Worm (Caenorhabditis elegans) whole organism, L1 larva: ENCODE measurements around the gene sra-14.
A peak's percentile ranks its signal among the peaks of the same experiment; 100 is the strongest.

Source experiments
- alr-1 ChIP-seq: fragments of 200-800 bp; sonication (Bioruptor generic); optimal IDR thresholded peaks from 2 replicates; lab custom pipeline; 2018; ENCODE audit warnings: borderline replicate concordance, mild to moderate bottlenecking, missing genetic modification characterization, missing compliant biosample characterization
- ama-1 ChIP-seq: fragments of 150-350 bp; optimal IDR thresholded peaks from 2 replicates; lab custom pipeline; 2014
- blmp-1 ChIP-seq: fragments of 150-350 bp; optimal IDR thresholded peaks from 2 replicates; lab custom pipeline; 2014; ENCODE audit warnings: missing biosample characterization, missing genetic modification characterization
- ceh-63 ChIP-seq: fragments of 200-800 bp; sonication (Bioruptor generic); optimal IDR thresholded peaks from 2 replicates; lab custom pipeline; 2018; ENCODE audit warnings: mild to moderate bottlenecking, missing genetic modification characterization, missing compliant biosample characterization
- ceh-82 ChIP-seq, 3 experiments: fragments of 150-350 bp in 1 of 3; sonication (generic microtip) in 2 of 3; optimal IDR thresholded peaks; 2 replicates each; lab custom pipeline; 2014 to 2017; ENCODE audit warnings: missing biosample characterization in 3 of 3, missing genetic modification characterization in 3 of 3
- ceh-90 ChIP-seq: sonication (generic microtip); optimal IDR thresholded peaks from 2 replicates; lab custom pipeline; 2016; ENCODE audit warnings: missing genetic modification characterization, missing compliant biosample characterization
- dpl-1 ChIP-seq, 3 experiments: fragments of 150-350 bp in 2 of 3; sonication (generic microtip) in 1 of 3; optimal IDR thresholded peaks; 2 replicates each; lab custom pipeline; 2014 to 2017; ENCODE audit warnings: missing biosample characterization in 3 of 3, missing genetic modification characterization in 3 of 3, missing genetic modification reagents in 3 of 3
- dsc-1 ChIP-seq: sonication (generic microtip); optimal IDR thresholded peaks from 2 replicates; lab custom pipeline; 2016; ENCODE audit warnings: mild to moderate bottlenecking, missing genetic modification characterization, missing compliant biosample characterization
- efl-1 ChIP-seq, 4 experiments: fragments of 150-350 bp; optimal IDR thresholded peaks in 3 of 4; peaks in 1 of 4; 1 replicate in 1 of 4; 2 replicates in 3 of 4; lab custom pipeline; 2014; ENCODE audit warnings: missing biosample characterization in 2 of 4, missing genetic modification characterization in 2 of 4, missing genetic modification reagents in 2 of 4
- efl-3 ChIP-seq: fragments of 200-800 bp; sonication (Bioruptor generic); optimal IDR thresholded peaks from 2 replicates; lab custom pipeline; 2018; ENCODE audit warnings: mild to moderate bottlenecking, missing genetic modification characterization, missing compliant biosample characterization
- egl-27 ChIP-seq, 2 experiments: fragments of 150-350 bp in 1 of 2; sonication (generic microtip); optimal IDR thresholded peaks; 3 replicates each; lab custom pipeline; 2017 to 2018; ENCODE audit warnings: missing biosample characterization in 2 of 2, missing genetic modification characterization in 2 of 2, missing genetic modification reagents in 2 of 2
- elt-2 ChIP-seq: sonication (generic microtip); optimal IDR thresholded peaks from 2 replicates; lab custom pipeline; 2016; ENCODE audit warnings: missing genetic modification characterization, mild to moderate bottlenecking, inconsistent platforms, missing compliant biosample characterization, missing genetic modification reagents
- elt-3 ChIP-seq, 6 experiments: fragments of 150-350 bp in 1 of 6; sonication (generic microtip); optimal IDR thresholded peaks; 2 replicates each; lab custom pipeline; 2017 to 2018; ENCODE audit warnings: missing biosample characterization in 6 of 6, missing genetic modification characterization in 6 of 6, inconsistent platforms in 1 of 6
- ets-5 ChIP-seq: fragments of 200-800 bp; sonication (Bioruptor generic); IDR thresholded peaks from 2 replicates; pipeline ENCODE4 v1.3.6; 2022; ENCODE audit warnings: missing genetic modification characterization, missing compliant biosample characterization
- fkh-4 ChIP-seq: sonication (generic microtip); optimal IDR thresholded peaks from 2 replicates; lab custom pipeline; 2016; ENCODE audit warnings: missing compliant biosample characterization, missing genetic modification characterization, borderline replicate concordance
- grh-1 ChIP-seq: fragments of 200-800 bp; sonication (Bioruptor generic); IDR thresholded peaks from 2 replicates; pipeline ENCODE4 v1.3.6; 2022; ENCODE audit warnings: missing genetic modification reagents, missing genetic modification characterization, missing compliant biosample characterization
- hlh-17 ChIP-seq: fragments of 200-800 bp; sonication (Bioruptor generic); optimal IDR thresholded peaks from 2 replicates; lab custom pipeline; 2018; ENCODE audit warnings: missing genetic modification characterization, mild to moderate bottlenecking, missing compliant biosample characterization, moderate library complexity, borderline replicate concordance
- irx-1 ChIP-seq: sonication (generic microtip); optimal IDR thresholded peaks from 2 replicates; lab custom pipeline; 2016; ENCODE audit warnings: missing genetic modification characterization, missing compliant biosample characterization
- isw-1 ChIP-seq: fragments of 200-800 bp; sonication (Bioruptor generic); IDR thresholded peaks from 2 replicates; pipeline ENCODE4 v1.3.6; 2022; ENCODE audit warnings: missing genetic modification characterization, missing compliant biosample characterization
- jun-1 ChIP-seq: fragments of 150-350 bp; optimal IDR thresholded peaks from 2 replicates; lab custom pipeline; 2014; ENCODE audit warnings: missing biosample characterization, missing genetic modification reagents, missing genetic modification characterization
- lin-13 ChIP-seq: fragments of 150-350 bp; optimal IDR thresholded peaks from 2 replicates; lab custom pipeline; 2014; ENCODE audit warnings: missing biosample characterization, missing genetic modification reagents, missing genetic modification characterization
- lin-35 ChIP-seq, 2 experiments: fragments of 150-350 bp; optimal IDR thresholded peaks; 2 replicates each; lab custom pipeline; 2014; ENCODE audit warnings: missing biosample characterization in 2 of 2, missing genetic modification characterization in 2 of 2, missing genetic modification reagents in 2 of 2
- lin-39 ChIP-seq: fragments of 150-350 bp; optimal IDR thresholded peaks from 2 replicates; lab custom pipeline; 2014; ENCODE audit warnings: missing biosample characterization, missing genetic modification reagents, missing genetic modification characterization
- lsy-2 ChIP-seq, 2 experiments: fragments of 150-350 bp; optimal IDR thresholded peaks; 2 replicates each; lab custom pipeline; 2014; ENCODE audit warnings: missing biosample characterization in 2 of 2, missing genetic modification characterization in 2 of 2
- mef-2 ChIP-seq: fragments of 150-350 bp; optimal IDR thresholded peaks from 2 replicates; lab custom pipeline; 2014; ENCODE audit warnings: missing biosample characterization, missing genetic modification characterization
- mep-1 ChIP-seq: fragments of 150-350 bp; optimal IDR thresholded peaks from 2 replicates; lab custom pipeline; 2014; ENCODE audit warnings: missing biosample characterization, missing genetic modification characterization
- nhr-11 ChIP-seq: fragments of 150-350 bp; optimal IDR thresholded peaks from 2 replicates; lab custom pipeline; 2014; ENCODE audit warnings: missing biosample characterization, missing genetic modification characterization
- nhr-19 ChIP-seq: fragments of 200-800 bp; sonication (Bioruptor generic); conservative IDR thresholded peaks from 2 replicates; pipeline ENCODE4 v1.3.6; 2022; ENCODE audit warnings: missing genetic modification characterization, missing compliant biosample characterization
- nhr-237 ChIP-seq: fragments of 150-350 bp; optimal IDR thresholded peaks from 2 replicates; lab custom pipeline; 2014; ENCODE audit warnings: missing biosample characterization, missing genetic modification characterization
- nhr-28 ChIP-seq: fragments of 150-350 bp; optimal IDR thresholded peaks from 2 replicates; lab custom pipeline; 2014; ENCODE audit warnings: missing biosample characterization, missing genetic modification characterization
- nhr-71 ChIP-seq: sonication (generic microtip); optimal IDR thresholded peaks from 2 replicates; lab custom pipeline; 2016; ENCODE audit warnings: mild to moderate bottlenecking, missing genetic modification characterization, moderate library complexity, missing compliant biosample characterization
- nhr-76 ChIP-seq: sonication (generic microtip); optimal IDR thresholded peaks from 2 replicates; lab custom pipeline; 2017; ENCODE audit warnings: missing biosample characterization, missing genetic modification characterization
- nhr-85 ChIP-seq: sonication (generic microtip); peaks from one replicate; lab custom pipeline; 2016; ENCODE audit warnings: missing genetic modification characterization, inconsistent platforms, missing compliant biosample characterization
- pqm-1 ChIP-seq: sonication (generic microtip); optimal IDR thresholded peaks from 3 replicates; lab custom pipeline; 2017; ENCODE audit warnings: missing biosample characterization, missing genetic modification characterization
- skn-1 ChIP-seq: fragments of 150-350 bp; optimal IDR thresholded peaks from 2 replicates; lab custom pipeline; 2014; ENCODE audit warnings: missing biosample characterization, missing genetic modification characterization
- snpc-4 ChIP-seq: fragments of 150-350 bp; optimal IDR thresholded peaks from 2 replicates; lab custom pipeline; 2014; ENCODE audit warnings: missing biosample characterization, missing genetic modification characterization
- snu-23 ChIP-seq: sonication (generic microtip); optimal IDR thresholded peaks from 2 replicates; lab custom pipeline; 2016; ENCODE audit warnings: missing genetic modification characterization, missing compliant biosample characterization
- sox-4 ChIP-seq: sonication (generic microtip); optimal IDR thresholded peaks from 2 replicates; lab custom pipeline; 2016; ENCODE audit warnings: missing genetic modification characterization, missing compliant biosample characterization
- sptf-1 ChIP-seq: fragments of 150-350 bp; optimal IDR thresholded peaks from 2 replicates; lab custom pipeline; 2014; ENCODE audit warnings: missing biosample characterization, missing genetic modification characterization
- swsn-7 ChIP-seq: sonication (generic microtip); optimal IDR thresholded peaks from 2 replicates; lab custom pipeline; 2016; ENCODE audit warnings: missing genetic modification characterization, missing compliant biosample characterization
- tbx-2 ChIP-seq: sonication (generic microtip); optimal IDR thresholded peaks from 2 replicates; lab custom pipeline; 2016; ENCODE audit warnings: missing genetic modification characterization, missing compliant biosample characterization
- tlp-1 ChIP-seq: fragments of 150-350 bp; optimal IDR thresholded peaks from 2 replicates; lab custom pipeline; 2014; ENCODE audit warnings: missing biosample characterization, missing genetic modification characterization
- unc-130 ChIP-seq: fragments of 150-350 bp; optimal IDR thresholded peaks from 2 replicates; lab custom pipeline; 2017; ENCODE audit warnings: missing biosample characterization, missing genetic modification characterization, inconsistent platforms
- unc-30 ChIP-seq: sonication (generic microtip); optimal IDR thresholded peaks from 2 replicates; lab custom pipeline; 2017; ENCODE audit warnings: missing biosample characterization, missing genetic modification characterization
- unc-98 ChIP-seq: fragments of 200-800 bp; sonication (Bioruptor generic); IDR thresholded peaks from 2 replicates; pipeline ENCODE4 v1.3.6; 2022; ENCODE audit warnings: missing genetic modification characterization, missing compliant biosample characterization
- zip-4 ChIP-seq: fragments of 200-800 bp; sonication (Bioruptor generic); optimal IDR thresholded peaks from 2 replicates; lab custom pipeline; 2018; ENCODE audit warnings: mild to moderate bottlenecking, missing genetic modification characterization, moderate library complexity, missing compliant biosample characterization
- ztf-11 ChIP-seq, 2 experiments: sonication (generic microtip); optimal IDR thresholded peaks; 2 replicates each; lab custom pipeline; 2016 to 2017; ENCODE audit warnings: missing genetic modification characterization in 2 of 2, missing biosample characterization in 1 of 2, missing compliant biosample characterization in 1 of 2

Gene sra-14

ce11 chrII:12907070-12907469 lies 22.0 kb downstream of the sra-14 start, which contains the start of gene nspb-11:
nspb-11 (plus strand) TSS chrII:12907370.
- no peak for TF ChIP-seq efl-1 (optimal IDR thresholded peaks at IDR 0.05; lab: Kevin White, UChicago)
- TF ChIP-seq efl-1 (GFP tag; optimal IDR thresholded peaks at IDR 0.05 in 1 of 2; lab: Kevin White, UChicago), result peak in 1 of 2 experiments; percentile 42
- TF ChIP-seq zip-4 (GFP tag; lab: Kevin White, UChicago), result no peak

ce11 chrII:12908779-12909178 lies 23.7 kb downstream of the sra-14 start, which contains the start of gene ddn-2:
ddn-2 (plus strand) TSS chrII:12909079.
- no peak for TF ChIP-seq efl-1 (optimal IDR thresholded peaks at IDR 0.05; lab: Kevin White, UChicago)
- peak in 1 of 2 experiments; percentile 21 for TF ChIP-seq efl-1 (GFP tag; optimal IDR thresholded peaks at IDR 0.05 in 1 of 2; lab: Kevin White, UChicago)
- TF ChIP-seq skn-1, result no peak
- TF ChIP-seq unc-130 (tag; lab: Kevin White, UChicago), result no peak

ce11 chrII:12914514-12915075 lies 29.5 kb downstream of the sra-14 start, which contains the start of gene F35C5.12:
F35C5.12 (minus strand) TSS chrII:12914564.
- TF ChIP-seq irx-1 (tag; lab: Kevin White, UChicago), result peak; percentile 68
- no peak for TF ChIP-seq nhr-28 (tag; lab: Kevin White, UChicago)
- TF ChIP-seq tlp-1 (tag; lab: Kevin White, UChicago), result no peak
- no peak for TF ChIP-seq hlh-17 (GFP tag; lab: Kevin White, UChicago)
- TF ChIP-seq elt-3 (tag; optimal IDR thresholded peaks at IDR 0.05; lab: Kevin White, UChicago), result peak in 1 of 6 experiments; percentile 14
- TF ChIP-seq blmp-1 (tag; lab: Kevin White, UChicago), result peak; percentile 22
- peak in 1 of 2 experiments; percentile 74 for TF ChIP-seq ztf-11 (tag; optimal IDR thresholded peaks at IDR 0.05; lab: Kevin White, UChicago)
- TF ChIP-seq nhr-76 (tag; lab: Kevin White, UChicago), result no peak
- no peak for TF ChIP-seq ama-1
- no peak for TF ChIP-seq nhr-237 (tag; lab: Kevin White, UChicago)
- TF ChIP-seq lin-35 (GFP tag; optimal IDR thresholded peaks at IDR 0.05; lab: Kevin White, UChicago), result peak; percentile 88 to 94
- TF ChIP-seq unc-30 (tag; lab: Kevin White, UChicago), result no peak
- peak; percentile 68 for TF ChIP-seq nhr-19 (GFP tag; lab: Robert Waterston, UW)
- peak in 1 of 3 experiments; percentile 29 for TF ChIP-seq ceh-82 (tag; optimal IDR thresholded peaks at IDR 0.05; lab: Kevin White, UChicago)
- peak; percentile 23; the same call in 1 of the 2 replicates for TF ChIP-seq unc-98 (GFP tag; lab: Robert Waterston, UW)
- no peak for TF ChIP-seq jun-1 (tag; lab: Kevin White, UChicago)
- TF ChIP-seq efl-1 (optimal IDR thresholded peaks at IDR 0.05; lab: Kevin White, UChicago), result peak; percentile 94 to 95
- TF ChIP-seq efl-1 (GFP tag; optimal IDR thresholded peaks at IDR 0.05 in 1 of 2; lab: Kevin White, UChicago), result peak; percentile 89 to 99
- peak; percentile 74 for TF ChIP-seq fkh-4 (tag; lab: Kevin White, UChicago)
- TF ChIP-seq sptf-1 (tag; lab: Kevin White, UChicago), result no peak
- peak; percentile 42 for TF ChIP-seq sox-4 (tag; lab: Kevin White, UChicago)
- peak; percentile 34; the same call in 1 of the 2 replicates for TF ChIP-seq grh-1
- no peak for TF ChIP-seq ceh-63 (GFP tag; lab: Kevin White, UChicago)
- TF ChIP-seq nhr-85 (tag; lab: Kevin White, UChicago), result peak; percentile 85
- peak; percentile 17 for TF ChIP-seq snpc-4 (tag; lab: Kevin White, UChicago)
- TF ChIP-seq pqm-1 (tag; lab: Kevin White, UChicago), result no peak
- peak; percentile 59 for TF ChIP-seq swsn-7 (tag; lab: Kevin White, UChicago)
- TF ChIP-seq dsc-1 (tag; lab: Kevin White, UChicago), result peak; percentile 82
- peak; percentile 67 to 68 for TF ChIP-seq lsy-2 (tag; optimal IDR thresholded peaks at IDR 0.05; lab: Kevin White, UChicago)
- no peak for TF ChIP-seq egl-27 (tag; optimal IDR thresholded peaks at IDR 0.05; lab: Kevin White, UChicago)
- TF ChIP-seq mep-1, result peak; percentile 15
- no peak for TF ChIP-seq mef-2 (tag; lab: Kevin White, UChicago)
- TF ChIP-seq dpl-1 (GFP tag; optimal IDR thresholded peaks at IDR 0.05; lab: Kevin White, UChicago), result peak; percentile 87 to 92 (median 90)
- no peak for TF ChIP-seq lin-39 (tag; lab: Kevin White, UChicago)
- no peak for TF ChIP-seq ets-5
- no peak for TF ChIP-seq alr-1 (tag; lab: Kevin White, UChicago)
- peak; percentile 75 for TF ChIP-seq nhr-71 (tag; lab: Kevin White, UChicago)
- TF ChIP-seq elt-2 (tag; lab: Kevin White, UChicago), result peak; percentile 22
- TF ChIP-seq nhr-11 (tag; lab: Kevin White, UChicago), result no peak
- peak; percentile 60 for TF ChIP-seq snu-23
- peak; percentile 82 for TF ChIP-seq ceh-90
- TF ChIP-seq tbx-2 (tag; lab: Kevin White, UChicago), result peak; percentile 67
- no peak for TF ChIP-seq isw-1 (GFP tag; lab: Robert Waterston, UW)
- TF ChIP-seq efl-3, result no peak
- TF ChIP-seq lin-13 (GFP tag; lab: Kevin White, UChicago), result peak; percentile 8
